Fruit fly (Drosophila melanogaster) whole organism, larva: ENCODE data around the gene Sr-CIV.

Experiments used
- noc ChIP-seq: fragments of 200-800 bp; sonication (Bioruptor generic); optimal IDR thresholded peaks from 3 replicates; lab custom pipeline; 2019; ENCODE audit warnings: missing biosample characterization, mild to moderate bottlenecking, missing genetic modification characterization, moderate library complexity

The Sr-CIV gene

dm6 chr2L:3523956-3524355 lies at the start of gene Sr-CIV:
Gene Sr-CIV, minus strand, starts transcription at chr2L:3524056.
- no peak for TF ChIP-seq noc (tag; lab: Kevin White, UChicago)

- TF ChIP-seq noc (tag; lab: Kevin White, UChicago) = peak; percentile 26
Measured at dm6 chr2L:3573172-3573755, 49.4 kb upstream of the Sr-CIV start.

- no peak for TF ChIP-seq noc (tag; lab: Kevin White, UChicago)
Measured at dm6 chr2L:3572529-3573171, 48.8 kb upstream of the Sr-CIV start.

dm6 chr2L:3571457-3571856 lies 47.6 kb upstream of the Sr-CIV start:
- no peak for TF ChIP-seq noc (tag; lab: Kevin White, UChicago)

DNA sequence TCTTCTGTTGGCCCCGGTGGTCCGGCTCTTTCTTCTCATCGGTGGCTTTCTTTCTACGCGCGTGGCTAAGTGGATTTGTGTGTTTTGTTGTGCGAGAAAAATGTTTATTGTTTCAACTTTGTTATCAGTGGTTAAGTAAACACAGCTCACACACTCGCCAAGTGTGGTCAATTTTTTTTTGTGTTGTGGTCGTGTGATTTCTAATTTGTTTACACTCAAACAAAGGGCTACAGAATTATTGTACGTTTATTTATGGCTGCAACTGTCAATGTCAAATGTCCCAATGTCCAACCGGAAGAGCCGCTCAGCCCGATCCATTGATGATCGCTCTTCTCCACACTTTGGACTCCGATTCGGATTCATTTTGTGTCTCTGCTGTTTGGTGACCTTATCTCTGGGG lies 46.7 kb upstream of the Sr-CIV start:
- no peak for TF ChIP-seq noc (tag; lab: Kevin White, UChicago)

DNA sequence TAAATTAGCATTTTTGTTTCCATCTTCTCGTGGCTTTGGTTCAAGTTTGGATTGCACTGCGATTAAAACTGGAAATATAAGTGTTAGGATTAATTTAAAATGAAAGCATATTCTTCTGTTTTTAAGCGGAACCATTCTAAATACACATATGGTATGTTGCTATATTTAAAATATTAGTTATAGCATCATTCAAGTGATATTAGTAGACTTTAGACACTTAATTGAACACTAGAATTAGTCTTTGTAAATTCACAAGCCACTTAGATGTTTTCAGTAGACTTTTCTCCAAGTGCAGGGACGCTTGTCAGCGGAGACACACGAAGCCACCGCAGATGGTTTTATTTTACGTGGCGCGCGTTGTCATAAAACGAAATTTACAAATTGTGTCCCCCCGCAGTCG lies 46.0 kb upstream of the Sr-CIV start:
- TF ChIP-seq noc (tag; lab: Kevin White, UChicago) = peak; percentile 5

- no peak for TF ChIP-seq noc (tag; lab: Kevin White, UChicago)
Measured at dm6 chr2L:3567394-3567793, 43.5 kb upstream of the Sr-CIV start.

dm6 chr2L:3566532-3566931 lies 42.7 kb upstream of the Sr-CIV start:
- TF ChIP-seq noc (tag; lab: Kevin White, UChicago) = no peak

DNA sequence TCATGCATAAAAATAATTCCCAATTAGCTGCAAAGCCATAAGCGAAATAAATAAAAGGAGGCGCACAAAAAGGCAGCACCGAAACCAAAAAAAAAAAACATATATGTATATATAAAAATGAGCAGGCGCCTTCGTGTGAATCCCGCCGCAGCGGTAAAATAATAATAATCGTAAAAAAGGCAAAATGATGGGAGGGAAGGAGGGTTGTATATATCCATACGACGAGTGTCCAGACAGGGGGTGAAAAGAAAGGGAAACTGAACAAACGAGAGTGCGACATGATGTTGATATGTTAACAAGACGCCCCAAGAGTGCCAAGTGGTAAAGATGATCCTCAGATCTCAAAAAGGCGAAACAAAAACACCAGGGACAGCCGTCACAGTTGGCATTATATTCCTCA lies 40.7 kb upstream of the Sr-CIV start:
- TF ChIP-seq noc (tag; lab: Kevin White, UChicago) = no peak

DNA sequence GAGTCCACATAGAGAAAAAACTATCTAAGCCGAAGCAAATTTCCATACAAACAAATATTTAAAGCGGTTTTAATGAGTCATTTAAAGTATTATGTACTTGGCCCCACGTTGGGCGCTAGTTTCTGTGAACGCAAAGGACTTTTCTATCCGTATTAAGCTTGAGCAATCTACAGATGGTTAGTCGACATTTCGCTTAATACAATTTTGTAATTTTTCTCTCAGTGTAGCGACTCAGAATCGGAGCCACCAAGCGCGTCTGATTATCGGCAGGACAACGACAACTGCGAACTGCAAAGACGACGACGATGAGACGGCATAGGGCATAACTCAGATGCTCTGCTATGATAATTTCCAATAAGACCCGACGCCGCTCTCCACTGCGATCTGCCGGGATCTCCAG lies 38.6 kb upstream of the Sr-CIV start:
- no peak for TF ChIP-seq noc (tag; lab: Kevin White, UChicago)

DNA sequence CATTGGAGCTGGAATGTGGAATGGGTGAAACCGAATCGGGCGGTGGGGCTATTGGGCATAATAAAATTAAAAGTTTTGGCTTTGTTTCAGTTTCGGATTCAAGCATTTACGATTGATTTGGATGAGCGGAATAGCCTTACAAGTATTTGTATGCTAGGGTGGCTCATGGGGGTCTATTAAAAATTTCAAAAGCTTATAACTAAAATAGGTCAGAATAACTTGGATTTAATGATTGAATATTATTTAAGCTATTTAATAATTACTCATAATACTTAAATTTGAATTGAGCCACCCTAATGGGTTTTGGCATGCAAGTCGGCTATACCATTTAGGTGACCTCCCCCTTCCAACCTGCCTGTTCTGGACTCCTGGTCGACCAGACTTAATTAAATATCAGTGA lies 35.8 kb upstream of the Sr-CIV start:
- no peak for TF ChIP-seq noc (tag; lab: Kevin White, UChicago)

DNA sequence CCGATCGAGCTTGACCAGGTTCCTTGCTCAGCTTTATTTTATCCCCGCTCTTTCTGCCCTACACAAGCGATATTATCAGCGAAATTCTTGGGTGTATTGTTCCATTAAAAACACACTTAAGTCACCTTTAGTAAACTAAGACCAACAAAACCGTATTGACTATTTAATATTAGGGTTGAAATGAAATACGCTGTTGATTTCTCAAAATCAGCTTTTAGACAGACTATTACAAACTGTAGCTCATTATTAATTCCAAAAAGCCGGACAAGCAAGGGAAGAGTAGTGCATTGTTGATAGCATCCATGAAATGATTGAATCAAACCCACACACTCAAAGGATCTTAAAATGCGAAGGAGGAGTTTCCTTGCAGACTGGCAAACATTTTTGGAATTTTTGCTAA lies 34.4 kb upstream of the Sr-CIV start:
- TF ChIP-seq noc (tag; lab: Kevin White, UChicago) = no peak

DNA sequence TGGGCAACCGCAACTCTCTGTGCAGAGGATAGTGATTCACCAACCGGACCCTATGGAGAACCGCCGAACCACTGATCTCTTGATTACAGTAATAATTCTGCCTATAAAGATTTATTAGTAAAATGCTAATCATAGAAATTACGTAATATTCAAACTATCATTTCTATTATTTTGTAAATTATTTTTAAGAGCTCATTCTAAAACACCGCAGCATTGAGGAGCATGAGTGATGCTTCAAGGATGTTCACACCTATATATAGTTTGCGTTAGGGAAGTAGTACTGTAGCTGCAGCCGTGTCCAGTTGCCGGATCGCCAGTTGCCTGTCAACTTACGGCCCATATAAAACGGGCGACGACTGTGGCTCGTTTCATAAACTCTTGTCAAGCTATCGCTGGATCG lies 33.6 kb upstream of the Sr-CIV start:
- TF ChIP-seq noc (tag; lab: Kevin White, UChicago) = no peak

dm6 chr2L:3556937-3557336 lies 33.1 kb upstream of the Sr-CIV start:
- TF ChIP-seq noc (tag; lab: Kevin White, UChicago) = no peak

DNA sequence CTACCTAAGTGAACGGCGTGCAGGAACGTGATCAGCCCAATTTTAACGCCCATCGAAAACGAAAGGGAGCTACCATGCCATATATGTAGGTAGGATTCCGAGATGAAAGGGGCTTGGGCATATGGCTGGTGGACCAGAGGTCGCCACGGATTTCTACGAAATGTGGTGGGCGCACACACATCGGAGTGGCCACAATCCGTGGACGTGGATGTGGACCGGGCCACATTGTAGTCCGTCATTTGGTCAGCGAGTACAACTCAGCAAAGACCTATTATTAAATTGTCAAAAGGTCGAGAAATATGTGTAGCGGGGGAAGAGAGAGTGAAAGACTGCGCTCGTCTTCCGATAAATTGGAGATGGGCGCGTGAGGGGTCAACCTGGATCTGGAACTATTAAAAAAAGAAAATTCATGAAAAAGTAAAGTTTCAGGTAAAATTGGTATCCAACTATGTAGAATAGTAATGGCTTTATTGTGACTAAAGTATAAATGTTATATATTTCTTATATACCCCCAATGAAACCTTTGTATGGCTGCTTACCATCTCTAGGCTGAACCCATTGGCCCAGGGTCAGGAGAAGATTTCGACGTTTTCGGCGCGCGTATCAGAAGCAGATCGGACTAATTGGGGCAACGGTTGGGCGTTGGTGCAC lies 31.7 kb upstream of the Sr-CIV start:
- no peak for TF ChIP-seq noc (tag; lab: Kevin White, UChicago)

- TF ChIP-seq noc (tag; lab: Kevin White, UChicago) = no peak
Measured at dm6 chr2L:3553902-3554301, 30.0 kb upstream of the Sr-CIV start.

DNA sequence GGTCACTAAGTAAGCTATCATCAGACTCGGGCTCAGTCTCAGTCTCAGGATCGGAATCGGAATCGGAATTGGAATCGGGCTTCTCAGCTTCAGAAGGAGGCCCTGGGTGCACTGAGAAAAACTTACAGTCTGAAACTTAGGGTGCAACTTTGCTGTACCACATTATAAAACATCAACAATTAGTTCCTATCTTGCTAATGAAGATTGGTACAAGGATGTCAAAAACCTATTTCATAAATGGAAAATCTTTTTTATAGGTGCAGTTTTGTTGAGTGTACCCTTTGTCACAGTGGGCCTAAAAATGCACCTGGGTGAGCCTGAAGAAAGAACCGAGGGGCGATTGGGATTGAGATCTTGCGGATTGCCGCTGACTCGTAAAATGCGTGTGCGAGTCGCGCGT lies 28.9 kb upstream of the Sr-CIV start:
- TF ChIP-seq noc (tag; lab: Kevin White, UChicago) = no peak
